Fruit fly (Drosophila melanogaster) whole organism, embryonic: ENCODE results near the gene CG2875.

Experiments used
- Ada2b ChIP-seq: fragments of 200-800 bp; sonication (Bioruptor generic); IDR thresholded peaks from 2 replicates; pipeline ENCODE4 v1.3.6; 2022; ENCODE audit warnings: missing biosample characterization, missing genetic modification characterization
- CG10654 ChIP-seq: fragments of 200-800 bp; sonication (Bioruptor generic); optimal IDR thresholded peaks from 2 replicates; lab custom pipeline; 2016; ENCODE audit warnings: missing biosample characterization, missing genetic modification characterization
- CG11085 ChIP-seq: fragments of 200-800 bp; sonication (Bioruptor generic); IDR thresholded peaks from 2 replicates; pipeline ENCODE4 v1.3.6; 2022; ENCODE audit warnings: missing biosample characterization, missing genetic modification characterization
- CG12391 ChIP-seq: fragments of 200-800 bp; sonication (Bioruptor generic); optimal IDR thresholded peaks from 3 replicates; lab custom pipeline; 2018; ENCODE audit warnings: missing biosample characterization, mild to moderate bottlenecking, missing genetic modification characterization, moderate library complexity
- CG13424 ChIP-seq: fragments of 200-800 bp; sonication (Bioruptor generic); optimal IDR thresholded peaks from 2 replicates; lab custom pipeline; 2019; ENCODE audit warnings: missing biosample characterization, mild to moderate bottlenecking, missing genetic modification characterization, moderate library complexity
- CG15011 ChIP-seq: fragments of 200-800 bp; sonication (Bioruptor generic); optimal IDR thresholded peaks from 3 replicates; lab custom pipeline; 2018; ENCODE audit warnings: missing biosample characterization, mild to moderate bottlenecking, missing genetic modification characterization
- CG15479 ChIP-seq: fragments of 200-800 bp; sonication (Bioruptor generic); optimal IDR thresholded peaks from 3 replicates; lab custom pipeline; 2019; ENCODE audit warnings: missing biosample characterization, mild to moderate bottlenecking, missing genetic modification characterization, moderate library complexity
- CG1603 ChIP-seq: fragments of 200-800 bp; sonication (Bioruptor generic); optimal IDR thresholded peaks from 2 replicates; lab custom pipeline; 2019; ENCODE audit warnings: missing biosample characterization, mild to moderate bottlenecking, missing genetic modification characterization, moderate library complexity
- CG17802 ChIP-seq: fragments of 200-800 bp; sonication (Bioruptor generic); optimal IDR thresholded peaks from 2 replicates; lab custom pipeline; 2018; ENCODE audit warnings: missing biosample characterization, mild to moderate bottlenecking, missing genetic modification characterization, moderate library complexity
- CG17912 ChIP-seq: fragments of 200-800 bp; sonication (Bioruptor generic); optimal IDR thresholded peaks from 2 replicates; lab custom pipeline; 2018; ENCODE audit warnings: missing biosample characterization, mild to moderate bottlenecking, missing genetic modification characterization
- CG18619 ChIP-seq: fragments of 200-800 bp; sonication (Bioruptor generic); optimal IDR thresholded peaks from 3 replicates; lab custom pipeline; 2017; ENCODE audit warnings: missing biosample characterization, mild to moderate bottlenecking, missing genetic modification characterization
- CG2199 ChIP-seq: fragments of 200-800 bp; sonication (Bioruptor generic); IDR thresholded peaks from 3 replicates; pipeline ENCODE4 v1.3.6; 2022; ENCODE audit warnings: missing biosample characterization, missing genetic modification characterization
- CG2875 ChIP-seq: fragments of 200-800 bp; sonication (Bioruptor generic); optimal IDR thresholded peaks from 2 replicates; lab custom pipeline; 2017; ENCODE audit warnings: missing biosample characterization, mild to moderate bottlenecking, missing genetic modification characterization, missing genetic modification reagents
- CG3281 ChIP-seq: fragments of 200-800 bp; sonication (Bioruptor generic); optimal IDR thresholded peaks from 3 replicates; lab custom pipeline; 2017; ENCODE audit warnings: missing biosample characterization, mild to moderate bottlenecking, missing genetic modification characterization
- CG34422 ChIP-seq: fragments of 200-800 bp; sonication (Bioruptor generic); IDR thresholded peaks from 3 replicates; pipeline ENCODE4 v1.3.6; 2022; ENCODE audit warnings: missing biosample characterization, missing genetic modification characterization
- CG3726 ChIP-seq: fragments of 200-800 bp; sonication (Bioruptor generic); IDR thresholded peaks from 3 replicates; pipeline ENCODE4, ENCODE4 v1.3.6; 2022; ENCODE audit warnings: missing biosample characterization, missing genetic modification characterization
- CG4854 ChIP-seq: fragments of 200-800 bp; sonication (Bioruptor generic); optimal IDR thresholded peaks from 2 replicates; lab custom pipeline; 2016; ENCODE audit warnings: missing biosample characterization, missing genetic modification characterization, inconsistent platforms
- CG6654 ChIP-seq: fragments of 200-800 bp; sonication (Bioruptor generic); optimal IDR thresholded peaks from 2 replicates; lab custom pipeline; 2017; ENCODE audit warnings: missing biosample characterization, mild to moderate bottlenecking, missing genetic modification characterization
- CG6813 ChIP-seq: fragments of 200-800 bp; sonication (Bioruptor generic); optimal IDR thresholded peaks from 2 replicates; lab custom pipeline; 2017; ENCODE audit warnings: missing biosample characterization, missing genetic modification characterization, mild to moderate bottlenecking, moderate library complexity, missing genetic modification reagents
- CG9609 ChIP-seq: fragments of 200-800 bp; sonication (Bioruptor generic); optimal IDR thresholded peaks from 3 replicates; lab custom pipeline; 2016; ENCODE audit warnings: missing biosample characterization, missing genetic modification characterization
- CG9727 ChIP-seq: fragments of 200-800 bp; sonication (Bioruptor generic); optimal IDR thresholded peaks from 3 replicates; lab custom pipeline; 2017; ENCODE audit warnings: missing biosample characterization, mild to moderate bottlenecking, missing genetic modification characterization
- CG9797 ChIP-seq: fragments of 200-800 bp; sonication (Bioruptor generic); optimal IDR thresholded peaks from 3 replicates; lab custom pipeline; 2018; ENCODE audit warnings: missing biosample characterization, mild to moderate bottlenecking, missing genetic modification characterization
- CG9817 ChIP-seq: fragments of 200-800 bp; sonication (Bioruptor generic); optimal IDR thresholded peaks from 2 replicates; lab custom pipeline; 2018; ENCODE audit warnings: missing biosample characterization, mild to moderate bottlenecking, missing genetic modification characterization, moderate library complexity
- CG9932 ChIP-seq: fragments of 200-800 bp; sonication (Bioruptor generic); IDR thresholded peaks from 2 replicates; pipeline ENCODE4 v1.3.6; 2022; ENCODE audit warnings: missing biosample characterization, missing genetic modification characterization
- D ChIP-seq, 2 experiments: fragments of 200-800 bp in 1 of 2; fragments of >200 bp in 1 of 2; sonication (Bioruptor generic) in 1 of 2; optimal IDR thresholded peaks; 2 replicates in 1 of 2; 3 replicates in 1 of 2; lab custom pipeline; 2017; ENCODE audit warnings: mild to moderate bottlenecking in 1 of 2, missing biosample characterization in 1 of 2, missing genetic modification characterization in 1 of 2, missing genetic modification reagents in 1 of 2
- D19A ChIP-seq: fragments of 200-800 bp; optimal IDR thresholded peaks from 3 replicates; lab custom pipeline; 2019; ENCODE audit warnings: missing biosample characterization, mild to moderate bottlenecking, missing genetic modification characterization, moderate library complexity
- Dip2 ChIP-seq: fragments of 200-800 bp; sonication (Bioruptor generic); IDR thresholded peaks from 2 replicates; pipeline ENCODE4 v1.3.6; 2022; ENCODE audit warnings: missing biosample characterization, missing genetic modification characterization
- HLH54F ChIP-seq: fragments of 200-800 bp; sonication (Bioruptor generic); optimal IDR thresholded peaks from 3 replicates; lab custom pipeline; 2016; ENCODE audit warnings: missing biosample characterization, missing genetic modification characterization
- Med ChIP-seq: fragments of 200-800 bp; sonication (Bioruptor generic); peaks from one replicate; lab custom pipeline; 2016; ENCODE audit warnings: missing biosample characterization, missing genetic modification characterization, mild to moderate bottlenecking, inconsistent platforms, moderate library complexity
- amos ChIP-seq: fragments of 200-800 bp; sonication (Bioruptor generic); IDR thresholded peaks from 2 replicates; pipeline ENCODE4 v1.3.6; 2022; ENCODE audit warnings: missing biosample characterization, missing genetic modification characterization; ENCODE audit not compliant: partially characterized antibody
- ash1 ChIP-seq: fragments of 200-800 bp; sonication (Bioruptor generic); optimal IDR thresholded peaks from 2 replicates; lab custom pipeline; 2018; ENCODE audit warnings: missing biosample characterization, mild to moderate bottlenecking, missing genetic modification characterization
- az2 ChIP-seq: fragments of 200-800 bp; sonication (Bioruptor generic); optimal IDR thresholded peaks from 3 replicates; lab custom pipeline; 2016; ENCODE audit warnings: missing biosample characterization, missing genetic modification characterization
- bowl ChIP-seq: fragments of 200-800 bp; sonication (Bioruptor generic); IDR thresholded peaks from 2 replicates; pipeline ENCODE4 v1.3.6; 2022; ENCODE audit warnings: missing biosample characterization, missing genetic modification characterization
- cwo ChIP-seq: fragments of 200-800 bp; sonication (Bioruptor generic); optimal IDR thresholded peaks from 3 replicates; lab custom pipeline; 2017; ENCODE audit warnings: missing biosample characterization, missing genetic modification characterization, mild to moderate bottlenecking, moderate library complexity, missing genetic modification reagents
- dan ChIP-seq: fragments of 200-800 bp; sonication (Bioruptor generic); IDR thresholded peaks from 2 replicates; pipeline ENCODE4 v1.3.6; 2022; ENCODE audit warnings: missing biosample characterization, missing genetic modification characterization
- dmrt99B ChIP-seq: fragments of 200-800 bp; sonication (Bioruptor generic); optimal IDR thresholded peaks from 2 replicates; lab custom pipeline; 2018; ENCODE audit warnings: missing biosample characterization, mild to moderate bottlenecking, missing genetic modification characterization, moderate library complexity
- emc ChIP-seq: fragments of 200-800 bp; sonication (Bioruptor generic); optimal IDR thresholded peaks from 2 replicates; lab custom pipeline; 2016; ENCODE audit warnings: missing biosample characterization, missing genetic modification characterization
- esg ChIP-seq: fragments of 200-800 bp; sonication (Bioruptor generic); conservative IDR thresholded peaks from 2 replicates; pipeline ENCODE4 v1.3.6; 2022; ENCODE audit warnings: missing biosample characterization, missing genetic modification characterization
- gsb ChIP-seq: fragments of 200-800 bp; sonication (Bioruptor generic); IDR thresholded peaks from 2 replicates; pipeline ENCODE4 v1.3.6; 2022; ENCODE audit warnings: missing biosample characterization, missing genetic modification characterization
- ind ChIP-seq: fragments of 200-800 bp; sonication (Bioruptor generic); optimal IDR thresholded peaks from 3 replicates; lab custom pipeline; 2016; ENCODE audit warnings: missing biosample characterization, missing genetic modification characterization
- jing ChIP-seq: fragments of 200-800 bp; sonication (Bioruptor generic); optimal IDR thresholded peaks from 2 replicates; lab custom pipeline; 2018; ENCODE audit warnings: missing biosample characterization, mild to moderate bottlenecking, missing genetic modification characterization
- jumu ChIP-seq: fragments of 200-800 bp; sonication (Bioruptor generic); optimal IDR thresholded peaks from 3 replicates; lab custom pipeline; 2016; ENCODE audit warnings: missing biosample characterization, missing genetic modification characterization
- mld ChIP-seq: fragments of 200-800 bp; sonication (Bioruptor generic); IDR thresholded peaks from 3 replicates; pipeline ENCODE4 v1.3.6; 2022; ENCODE audit warnings: missing biosample characterization, missing genetic modification characterization; ENCODE audit not compliant: partially characterized antibody
- org-1 ChIP-seq: fragments of 200-800 bp; sonication (Bioruptor generic); optimal IDR thresholded peaks from 2 replicates; lab custom pipeline; 2017; ENCODE audit warnings: missing biosample characterization, missing genetic modification characterization
- sob ChIP-seq: fragments of 200-800 bp; sonication (Bioruptor generic); IDR thresholded peaks from 2 replicates; pipeline ENCODE4 v1.3.6; 2022; ENCODE audit warnings: missing biosample characterization, missing genetic modification characterization
- tap ChIP-seq: fragments of 200-800 bp; optimal IDR thresholded peaks from 3 replicates; lab custom pipeline; 2019; ENCODE audit warnings: missing biosample characterization, mild to moderate bottlenecking, missing genetic modification characterization, moderate library complexity
- tll ChIP-seq, 2 experiments: fragments of 200-800 bp in 1 of 2; fragments of >200 bp in 1 of 2; sonication (Bioruptor generic) in 1 of 2; optimal IDR thresholded peaks; 2 replicates each; lab custom pipeline; 2017 to 2019; ENCODE audit warnings: missing biosample characterization in 2 of 2, missing genetic modification characterization in 2 of 2, mild to moderate bottlenecking in 1 of 2, moderate library complexity in 1 of 2
- zfh2 ChIP-seq: fragments of 200-800 bp; sonication (Bioruptor generic); optimal IDR thresholded peaks from 2 replicates; lab custom pipeline; 2016; ENCODE audit warnings: missing biosample characterization, missing genetic modification characterization

The CG2875 gene

DNA sequence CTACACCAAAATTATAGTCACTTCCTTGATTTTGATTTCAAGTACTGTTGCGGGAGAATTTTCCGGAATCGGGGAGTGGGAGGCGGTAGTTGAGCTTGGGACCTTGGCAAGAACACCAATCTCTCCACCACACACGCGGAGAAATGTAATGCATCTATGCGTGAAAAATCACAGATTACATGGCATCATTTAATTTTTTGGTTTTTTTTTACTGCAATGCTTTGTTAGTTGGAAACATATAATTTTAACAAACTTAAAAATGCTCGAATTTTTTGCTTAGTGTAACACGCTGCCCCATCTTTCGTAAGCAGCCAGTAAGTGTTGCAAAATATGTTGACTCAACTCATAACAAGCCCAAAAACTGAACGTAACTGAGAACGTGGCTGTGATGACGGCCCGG, 24.9 kb downstream of the CG2875 start (continued):
- TF ChIP-seq CG12391 (tag; lab: Kevin White, UChicago), result peak; percentile 3
- peak; percentile 63 for TF ChIP-seq Med
- peak; percentile 45 for TF ChIP-seq dmrt99B (tag; lab: Kevin White, UChicago)
- no peak for TF ChIP-seq CG18619 (GFP tag; lab: Kevin White, UChicago)
- no peak for TF ChIP-seq Dip2 (GFP tag; lab: Robert Waterston, UW)
- peak; percentile 7 for TF ChIP-seq org-1
- TF ChIP-seq CG1603 (tag; lab: Kevin White, UChicago), result peak; percentile 23
- TF ChIP-seq dan (GFP tag; lab: Robert Waterston, UW), result no peak
- no peak for TF ChIP-seq CG9817 (tag; lab: Kevin White, UChicago)
- no peak for TF ChIP-seq CG6813 (GFP tag; lab: Kevin White, UChicago)
- TF ChIP-seq ind (GFP tag; lab: Kevin White, UChicago), result peak; percentile 16
- no peak for TF ChIP-seq CG9727 (GFP tag; lab: Kevin White, UChicago)
- no peak for TF ChIP-seq bowl
- TF ChIP-seq CG15479, result no peak
- TF ChIP-seq CG6654 (GFP tag; lab: Kevin White, UChicago), result no peak
- TF ChIP-seq CG9932 (GFP tag; lab: Robert Waterston, UW), result no peak
- TF ChIP-seq ash1 (GFP tag; lab: Kevin White, UChicago), result no peak
- TF ChIP-seq CG34422 (GFP tag; lab: Robert Waterston, UW), result no peak
- TF ChIP-seq Ada2b (GFP tag; lab: Robert Waterston, UW), result no peak
- TF ChIP-seq CG13424 (tag; lab: Kevin White, UChicago), result peak; percentile 20
- TF ChIP-seq CG4854 (GFP tag; lab: Kevin White, UChicago), result no peak
- no peak for TF ChIP-seq CG17912 (GFP tag; lab: Kevin White, UChicago)

DNA sequence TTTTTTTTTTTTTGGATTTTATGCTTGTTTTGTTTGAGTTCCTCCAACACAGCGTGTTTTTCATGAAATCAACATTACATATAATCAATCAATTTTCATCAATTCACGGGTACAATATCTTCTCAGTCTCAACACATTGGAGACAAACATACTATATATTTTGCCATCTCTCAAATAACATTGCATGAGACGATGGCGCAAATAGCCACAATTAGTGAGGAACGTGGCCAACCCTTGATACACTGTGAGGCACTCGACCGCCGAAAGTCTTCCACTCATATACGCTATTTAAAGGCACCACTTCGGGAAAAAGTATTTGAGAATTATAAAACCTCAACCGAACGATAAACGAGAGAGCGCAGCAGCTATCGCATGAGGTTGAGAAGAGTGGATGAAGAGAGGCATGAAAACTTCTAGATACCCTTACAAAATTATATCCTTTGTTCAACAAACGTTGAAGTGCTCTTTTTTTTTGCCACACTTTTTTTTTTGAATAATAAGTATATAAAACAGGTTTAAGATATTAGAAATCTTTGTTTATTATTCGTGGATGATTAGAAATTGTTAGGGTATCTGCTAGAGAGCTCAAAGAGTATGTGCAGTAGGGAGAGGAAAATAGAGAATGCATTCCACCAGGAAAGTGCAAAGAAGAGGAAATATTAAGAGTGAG, 27.4 kb downstream of the CG2875 start:
- peak; percentile 86 for TF ChIP-seq Ada2b (GFP tag; lab: Robert Waterston, UW)
- peak; percentile 58 for TF ChIP-seq CG17802
- peak; percentile 70 for TF ChIP-seq CG10654 (GFP tag; lab: Kevin White, UChicago)
- peak; percentile 54 for TF ChIP-seq CG3281 (GFP tag; lab: Kevin White, UChicago)
- peak; percentile 73 for TF ChIP-seq sob (GFP tag; lab: Robert Waterston, UW)
- peak; percentile 74; the same call in 1 of the 3 replicates for TF ChIP-seq CG3726 (GFP tag; lab: Robert Waterston, UW)
- TF ChIP-seq D (optimal IDR thresholded peaks at IDR 0.05; lab: Kevin White, UChicago), result no peak
- peak; percentile 91 for TF ChIP-seq D (GFP tag; optimal IDR thresholded peaks at IDR 0.05; lab: Kevin White, UChicago)
- TF ChIP-seq CG2199 (GFP tag; lab: Robert Waterston, UW), result 0 out of 3 replicates have a peak, but pooled peaks have one; percentile 80
- TF ChIP-seq gsb (GFP tag; lab: Robert Waterston, UW), result no peak
- TF ChIP-seq emc, result no peak
- TF ChIP-seq HLH54F (GFP tag; lab: Kevin White, UChicago), result peak; percentile 23
- TF ChIP-seq CG2875, result peak; percentile 88
- no peak for TF ChIP-seq CG9797 (GFP tag; lab: Kevin White, UChicago)
- peak; percentile 100 for TF ChIP-seq D19A
- peak; percentile 56 for TF ChIP-seq CG15011 (GFP tag; lab: Kevin White, UChicago)
- no peak for TF ChIP-seq CG11085 (GFP tag; lab: Robert Waterston, UW)
- peak; percentile 82 for TF ChIP-seq tap (tag; lab: Kevin White, UChicago)
- TF ChIP-seq tll (GFP tag; optimal IDR thresholded peaks at IDR 0.05; lab: Kevin White, UChicago), result no peak
- no peak for TF ChIP-seq mld (GFP tag; lab: Robert Waterston, UW)
- peak; percentile 45 for TF ChIP-seq cwo (GFP tag; lab: Kevin White, UChicago)
- TF ChIP-seq CG9932 (GFP tag; lab: Robert Waterston, UW), result no peak
- peak; percentile 58 for TF ChIP-seq amos
- no peak for TF ChIP-seq jumu (GFP tag; lab: Kevin White, UChicago)
- no peak for TF ChIP-seq zfh2 (GFP tag; lab: Kevin White, UChicago)
- peak; percentile 69 for TF ChIP-seq jing (GFP tag; lab: Kevin White, UChicago)
- TF ChIP-seq esg (GFP tag; lab: Robert Waterston, UW), result peak; percentile 40; the same call in 1 of the 2 replicates
- TF ChIP-seq CG9609 (GFP tag; lab: Kevin White, UChicago), result peak; percentile 65
- peak; percentile 87 for TF ChIP-seq az2 (GFP tag; lab: Kevin White, UChicago)
